Worm (Caenorhabditis elegans) whole organism, L4/young adult: ENCODE results near the gene rfc-3.

Experiments used
- W03F9.2 ChIP-seq: fragments of 150-350 bp; optimal IDR thresholded peaks from 2 replicates; lab custom pipeline; 2014; ENCODE audit warnings: missing biosample characterization, missing genetic modification characterization
- dao-5 ChIP-seq: sonication (generic microtip); optimal IDR thresholded peaks from 2 replicates; lab custom pipeline; 2016; ENCODE audit warnings: missing genotype, missing genetic modification characterization, moderate library complexity, missing compliant biosample characterization
- him-1 ChIP-seq: sonication (generic microtip); optimal IDR thresholded peaks from 2 replicates; lab custom pipeline; 2016; ENCODE audit warnings: missing genotype, missing genetic modification reagents, missing genetic modification characterization, missing compliant biosample characterization

rfc-3 gene

DNA sequence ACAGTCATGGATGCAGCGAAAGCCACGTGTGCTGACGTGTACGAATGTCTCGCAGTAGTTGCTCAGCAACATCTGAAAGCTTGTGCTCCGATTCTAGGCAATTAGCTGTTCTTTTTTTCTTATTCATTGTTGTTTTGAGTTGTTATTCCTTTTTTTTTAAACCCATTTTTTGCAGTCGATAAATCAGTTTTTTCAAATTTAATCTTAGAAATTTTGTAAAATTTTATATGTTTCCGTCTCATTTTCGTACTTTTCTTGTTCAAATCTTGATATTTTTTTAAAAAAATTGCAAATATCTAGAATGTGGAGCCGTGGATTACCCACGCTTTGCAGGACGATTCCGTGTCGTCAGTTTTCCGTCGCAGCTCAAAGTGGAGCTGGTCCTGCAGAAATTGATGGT lies 4.9 kb downstream of the rfc-3 start, which contains the start of gene fask-1:
TSS of gene fask-1 (plus strand) at position 301 of the 400 bp plus-strand sequence.
- no peak for TF ChIP-seq him-1
- TF ChIP-seq dao-5 (tag; lab: Kevin White, UChicago), result no peak
- no peak for TF ChIP-seq W03F9.2 (tag; lab: Kevin White, UChicago)

DNA sequence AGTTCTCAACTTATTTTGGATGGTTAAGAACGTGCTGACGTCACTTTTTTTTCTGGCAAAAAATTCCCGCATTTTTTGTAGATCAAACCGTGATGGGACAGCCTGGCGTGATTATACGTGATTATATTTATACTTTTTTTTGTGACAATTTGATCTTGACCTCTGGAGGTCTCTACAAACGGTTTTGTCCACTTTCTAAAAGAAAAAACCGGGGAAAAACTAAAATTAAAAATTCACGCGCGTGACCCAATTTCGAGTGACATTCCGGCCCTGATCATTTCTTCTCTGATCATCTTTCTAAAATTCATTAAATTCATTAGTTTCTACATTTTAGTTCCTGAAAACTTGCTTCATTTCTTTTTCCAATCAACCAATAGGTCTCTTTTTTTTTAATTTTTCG lies 9.3 kb downstream of the rfc-3 start, which contains the start of gene rde-11:
TSS of gene rde-11 (plus strand) at position 301 of the 400 bp plus-strand sequence.
- TF ChIP-seq W03F9.2 (tag; lab: Kevin White, UChicago), result no peak
- no peak for TF ChIP-seq dao-5 (tag; lab: Kevin White, UChicago)

DNA sequence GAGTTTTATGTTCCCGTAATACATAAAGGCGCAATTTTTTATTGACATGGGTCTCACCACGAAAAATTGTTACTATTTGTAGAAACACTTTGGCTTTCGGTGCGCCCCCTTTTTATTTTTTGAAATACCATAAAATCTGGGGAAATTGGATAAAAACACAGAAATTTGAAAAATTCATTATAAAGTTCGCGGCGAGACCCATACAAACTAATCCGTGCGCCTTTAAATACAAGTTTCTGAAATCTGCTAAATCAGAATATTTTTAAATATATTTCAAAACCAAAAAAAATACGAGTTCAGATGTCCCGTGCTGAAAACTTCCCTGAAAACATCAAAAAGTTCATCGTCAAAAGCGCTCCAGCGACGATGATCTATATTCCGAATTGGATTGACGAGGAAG lies 11.8 kb downstream of the rfc-3 start, which contains the start of gene B0564.2:
TSS of gene B0564.2 (plus strand) at position 301 of the 400 bp plus-strand sequence.
- no peak for TF ChIP-seq him-1
- TF ChIP-seq W03F9.2 (tag; lab: Kevin White, UChicago), result no peak
- TF ChIP-seq dao-5 (tag; lab: Kevin White, UChicago), result no peak

DNA sequence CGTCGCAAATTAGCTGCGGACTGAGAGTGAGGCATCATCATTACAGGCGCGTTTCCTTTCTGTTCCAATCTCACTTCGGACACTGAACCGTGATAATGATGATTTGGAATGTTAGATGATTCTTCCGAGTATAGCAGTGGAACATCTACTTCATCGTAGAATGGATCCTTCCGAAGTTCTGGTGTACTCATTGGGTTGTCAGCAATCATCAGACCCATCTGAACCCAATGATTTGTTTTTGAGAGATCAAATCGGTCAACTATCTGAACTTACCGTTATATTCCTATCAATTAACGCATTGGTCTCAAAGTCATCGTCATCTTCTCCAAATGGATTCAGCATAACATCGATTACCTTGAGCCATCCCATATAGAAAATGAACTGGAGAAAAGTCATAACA lies 12.9 kb downstream of the rfc-3 start:
- TF ChIP-seq W03F9.2 (tag; lab: Kevin White, UChicago), result no peak
- no peak for TF ChIP-seq dao-5 (tag; lab: Kevin White, UChicago)
- TF ChIP-seq him-1, result no peak

DNA sequence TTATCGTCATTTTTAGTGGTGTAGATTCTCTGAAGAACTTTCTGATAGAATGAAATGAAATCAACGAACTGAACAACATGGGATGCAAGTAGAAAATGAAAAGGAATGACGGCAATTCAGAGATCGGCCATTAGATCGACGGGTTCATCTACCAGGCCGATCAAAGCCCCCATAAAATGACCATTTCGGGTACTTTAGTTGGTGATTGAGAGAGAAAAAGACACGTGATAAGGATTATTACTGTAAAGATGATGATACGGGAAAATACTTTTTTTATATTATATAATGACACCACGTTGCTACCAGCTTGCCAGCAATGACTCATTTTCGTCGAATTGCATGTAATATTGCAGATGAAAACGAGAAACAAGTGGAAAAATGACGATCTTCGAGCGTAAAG lies 14.2 kb downstream of the rfc-3 start, which contains the start of gene best-1:
TSS of gene best-1 (minus strand) at position 29 of the 400 bp plus-strand sequence.
- TF ChIP-seq dao-5 (tag; lab: Kevin White, UChicago) (no peak), W03F9.2 (tag; lab: Kevin White, UChicago) (no peak), him-1 (no peak)

DNA sequence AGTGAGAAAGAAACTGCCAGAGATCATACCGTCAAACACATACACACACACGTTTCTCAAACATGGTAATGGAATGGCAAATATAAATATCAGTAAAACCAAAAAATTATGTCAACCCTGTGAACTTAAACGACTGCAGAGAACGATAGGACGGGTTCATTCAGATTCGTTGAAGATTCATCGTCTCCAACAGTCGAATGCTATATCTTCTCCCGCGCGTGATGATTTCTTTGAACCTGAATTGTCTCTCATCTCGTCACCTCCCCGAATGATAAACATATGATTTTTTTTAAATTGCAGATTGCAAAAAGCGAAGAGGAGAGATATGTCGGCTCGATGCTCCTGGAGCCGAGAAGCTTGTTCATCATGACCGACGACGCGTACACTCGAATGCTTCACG lies 15.3 kb downstream of the rfc-3 start:
- TF ChIP-seq him-1 (no peak), dao-5 (tag; lab: Kevin White, UChicago) (no peak), W03F9.2 (tag; lab: Kevin White, UChicago) (no peak)

DNA sequence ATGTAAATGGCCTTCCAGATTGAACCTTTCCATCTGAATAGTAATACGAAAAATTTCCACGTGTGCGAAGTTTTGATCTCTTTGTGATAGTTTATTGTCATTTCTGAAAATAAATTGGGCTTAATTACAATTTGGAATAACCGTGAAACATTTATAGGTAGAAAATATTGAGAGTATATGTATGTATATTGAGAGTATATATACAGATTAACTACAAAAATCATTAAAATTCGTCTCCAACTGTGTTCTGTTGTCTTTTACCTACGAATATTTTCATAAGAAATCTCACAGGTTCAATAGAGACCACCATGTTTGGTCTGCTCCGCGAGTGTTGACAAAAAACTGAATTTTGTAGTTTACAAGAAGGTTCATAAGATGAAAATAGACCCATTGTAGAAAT lies 17.4 kb downstream of the rfc-3 start, which contains the start of gene best-2:
TSS of gene best-2 (minus strand) at position 101 of the 400 bp plus-strand sequence.
- TF ChIP-seq W03F9.2 (tag; lab: Kevin White, UChicago) (no peak), him-1 (no peak), dao-5 (tag; lab: Kevin White, UChicago) (no peak)

DNA sequence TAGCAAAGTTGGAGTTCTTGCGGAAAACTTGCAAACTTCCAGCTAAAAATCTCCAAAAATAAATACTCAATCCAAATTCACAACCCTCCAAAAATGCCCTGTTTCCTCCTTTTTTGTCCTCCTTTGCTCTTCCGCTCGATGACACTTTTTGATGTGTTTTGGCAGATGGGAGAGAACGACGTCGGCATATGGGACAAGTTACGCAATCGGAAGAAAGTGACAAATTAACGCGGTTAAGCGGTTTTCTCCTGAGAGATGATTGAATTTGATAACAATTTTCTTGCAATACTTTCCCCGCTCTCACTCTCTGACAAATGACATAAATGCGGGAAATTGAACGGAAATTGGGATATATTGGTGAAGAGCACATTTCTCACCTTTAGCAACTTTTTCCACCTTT lies 21.1 kb downstream of the rfc-3 start:
- TF ChIP-seq W03F9.2 (tag; lab: Kevin White, UChicago) (no peak), him-1 (no peak), dao-5 (tag; lab: Kevin White, UChicago) (no peak)

DNA sequence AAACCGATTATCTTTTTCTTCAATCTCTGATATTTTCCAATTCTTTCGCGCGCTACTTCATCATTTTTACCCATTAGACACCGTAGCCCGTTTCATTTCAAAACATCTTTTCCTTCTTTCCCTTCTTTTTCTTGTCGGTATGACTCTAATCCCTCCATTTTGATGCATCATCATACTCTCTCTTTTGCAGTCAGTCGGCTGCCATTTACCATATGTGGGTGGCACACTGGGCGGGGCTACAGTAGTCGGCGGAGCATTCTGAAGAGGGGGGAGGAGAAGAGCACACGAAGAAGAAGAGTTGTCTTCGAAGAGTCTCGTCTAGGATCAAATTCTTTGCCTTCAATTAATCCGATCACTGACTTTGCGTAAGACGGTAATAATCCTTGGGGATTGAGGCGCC lies 23.2 kb downstream of the rfc-3 start, which contains the start of gene unc-30:
TSS of gene unc-30 (plus strand) at position 184 of the 400 bp plus-strand sequence.
- TF ChIP-seq W03F9.2 (tag; lab: Kevin White, UChicago) (no peak), him-1 (no peak), dao-5 (tag; lab: Kevin White, UChicago) (no peak)

DNA sequence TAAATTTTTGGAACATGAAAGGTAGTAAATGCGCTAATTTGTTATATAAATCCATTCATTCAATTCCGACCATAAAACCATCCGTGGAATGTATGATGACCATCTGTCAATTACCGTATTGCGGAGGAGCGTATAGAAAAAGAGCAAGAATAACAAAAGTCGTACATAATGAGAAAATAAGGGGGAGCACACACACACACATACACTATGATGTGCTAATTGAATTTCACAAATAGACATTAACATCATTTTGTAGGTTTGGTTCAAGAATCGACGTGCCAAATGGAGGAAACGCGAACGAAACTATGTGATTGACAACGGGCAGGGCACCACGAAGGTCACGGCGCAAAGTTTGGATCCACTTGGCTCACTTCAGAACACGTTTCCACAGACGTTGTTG lies 25.8 kb downstream of the rfc-3 start:
- TF ChIP-seq W03F9.2 (tag; lab: Kevin White, UChicago), result no peak
- no peak for TF ChIP-seq him-1
- TF ChIP-seq dao-5 (tag; lab: Kevin White, UChicago), result no peak

DNA sequence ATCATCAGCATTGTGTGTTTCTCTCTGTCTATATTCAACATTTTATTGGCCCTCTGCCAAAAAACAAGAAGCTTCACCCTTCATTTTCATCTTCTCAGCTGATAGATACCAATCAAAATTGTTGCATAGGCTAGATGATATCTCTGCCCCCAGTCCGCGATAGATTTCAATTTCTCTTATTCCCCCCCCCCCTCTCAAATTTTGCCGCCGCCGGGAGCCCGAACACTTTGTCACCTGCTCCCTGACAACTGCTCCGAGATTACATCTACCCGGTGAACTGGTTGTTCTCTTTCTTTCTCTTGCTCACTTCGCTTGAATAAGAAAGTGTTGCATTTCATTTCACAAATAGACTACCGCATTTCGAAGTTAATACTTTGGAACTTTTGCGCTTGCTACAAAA lies 30.4 kb downstream of the rfc-3 start:
- TF ChIP-seq W03F9.2 (tag; lab: Kevin White, UChicago) (no peak), him-1 (no peak), dao-5 (tag; lab: Kevin White, UChicago) (no peak)

DNA sequence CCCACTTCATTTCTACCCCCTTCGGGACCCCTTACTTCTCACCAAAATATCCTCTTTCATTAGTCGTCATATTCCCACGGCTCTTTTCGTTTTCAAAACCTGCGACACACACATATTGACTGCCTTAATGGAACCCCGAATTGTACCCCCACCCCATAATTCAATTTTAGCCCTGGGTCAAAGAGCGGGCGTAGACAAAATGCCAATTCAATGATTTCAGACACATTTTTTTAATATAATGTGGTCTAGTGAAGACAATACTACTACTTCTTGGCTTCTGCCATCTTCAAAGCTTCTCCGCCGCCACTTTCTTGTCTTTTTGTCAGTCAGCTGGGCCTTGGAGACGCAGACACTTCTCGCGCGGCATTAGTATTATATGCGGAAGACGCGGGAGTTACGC lies 32.2 kb downstream of the rfc-3 start:
- TF ChIP-seq W03F9.2 (tag; lab: Kevin White, UChicago), result no peak
- no peak for TF ChIP-seq dao-5 (tag; lab: Kevin White, UChicago)
- no peak for TF ChIP-seq him-1

DNA sequence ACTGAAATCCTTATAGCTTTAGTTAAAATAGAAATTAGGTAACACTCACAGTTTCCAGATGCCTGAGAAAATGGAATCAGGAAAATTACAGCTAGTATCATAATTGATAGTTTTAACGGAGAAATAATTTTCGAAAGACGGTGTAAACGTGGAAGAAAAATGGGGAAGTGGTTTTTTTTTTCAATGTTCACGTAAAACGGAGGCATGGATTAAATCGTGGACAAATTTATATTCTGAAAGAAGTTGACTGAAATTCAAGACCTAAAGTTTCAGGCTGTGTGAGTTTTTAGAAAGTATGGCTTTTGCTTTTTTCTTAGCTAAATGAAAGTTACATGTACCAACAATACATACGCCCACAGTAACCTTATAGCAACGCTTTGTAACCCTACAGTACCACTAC lies 46.7 kb downstream of the rfc-3 start, which contains the start of gene spe-43:
TSS of gene spe-43 (minus strand) at position 101 of the 400 bp plus-strand sequence.
- TF ChIP-seq dao-5 (tag; lab: Kevin White, UChicago) (no peak), W03F9.2 (tag; lab: Kevin White, UChicago) (no peak), him-1 (no peak)
